Comparison of ENCODE assay signal across 3 worm cellular contexts in the genomic region with DNA sequence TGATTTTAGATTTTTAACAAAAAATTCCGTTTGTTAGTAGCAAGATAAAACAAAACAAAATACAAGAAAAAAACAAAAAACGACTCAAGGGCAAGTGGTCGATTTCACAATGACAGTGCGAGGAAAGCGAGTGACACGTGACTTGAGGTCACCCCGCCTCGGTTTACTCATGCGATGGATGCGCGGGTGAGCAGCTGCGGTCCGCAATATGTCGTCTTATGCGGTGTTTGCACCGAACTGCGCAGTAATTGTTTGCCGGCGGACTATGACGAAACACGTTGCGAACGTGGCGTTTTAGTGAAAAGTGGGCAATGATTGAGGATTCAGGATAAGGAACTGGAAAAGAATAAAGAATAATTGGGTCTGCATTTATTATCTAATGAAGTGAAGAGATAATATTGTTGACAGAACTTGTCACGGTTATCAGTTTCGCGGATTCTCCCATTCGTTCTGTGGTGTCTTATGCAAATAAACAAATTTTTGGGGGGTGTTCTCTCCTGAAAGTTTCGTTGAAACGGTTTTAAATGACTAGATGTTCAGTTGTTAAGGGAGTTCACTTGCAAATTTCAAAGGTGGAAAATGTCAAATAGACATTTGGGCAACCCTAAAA.
TF ChIP-seq lines count a peak whose summit lies in the region.

No protein-coding gene starts in this region.

TF ChIP-seq in whole organism, L1 larva, 84 proteins besides CTCF, POLR2A, EP300 and RAD21 (continued from another document and continues in another):
- peak in 1 of 2 experiments; percentile 49 for TF ChIP-seq ztf-11 (tag; optimal IDR thresholded peaks at IDR 0.05; lab: Kevin White, UChicago)
- TF ChIP-seq jun-1 (tag; optimal IDR thresholded peaks at IDR 0.05; lab: Kevin White, UChicago) = peak; percentile 14
- peak; percentile 96 for TF ChIP-seq lin-14 (GFP tag; optimal IDR thresholded peaks at IDR 0.05; lab: Kevin White, UChicago)
- TF ChIP-seq blmp-1 (tag; optimal IDR thresholded peaks at IDR 0.05; lab: Kevin White, UChicago) = peak; percentile 67
- TF ChIP-seq nhr-237 (tag; optimal IDR thresholded peaks at IDR 0.05; lab: Kevin White, UChicago) = no peak
- peak; percentile 94 for TF ChIP-seq nhr-71 (tag; optimal IDR thresholded peaks at IDR 0.05; lab: Kevin White, UChicago)
- TF ChIP-seq ama-1 (optimal IDR thresholded peaks at IDR 0.05; lab: Kevin White, UChicago) = no peak
- peak; percentile 52 to 87 (median 64) for TF ChIP-seq ceh-82 (tag; optimal IDR thresholded peaks at IDR 0.05; lab: Kevin White, UChicago)
- TF ChIP-seq nhr-76 (tag; optimal IDR thresholded peaks at IDR 0.05; lab: Kevin White, UChicago) = no peak
- peak; percentile 22 for TF ChIP-seq lin-15B (tag; optimal IDR thresholded peaks at IDR 0.05; lab: Kevin White, UChicago)
- peak; percentile 7 to 94 for TF ChIP-seq mdl-1 (tag; optimal IDR thresholded peaks at IDR 0.05; lab: Kevin White, UChicago)
- TF ChIP-seq ceh-88 (GFP tag; IDR thresholded peaks at IDR 0.05; lab: Robert Waterston, UW) = peak; percentile 39; the same call in 1 of the 2 replicates
- peak; percentile 59 for TF ChIP-seq sup-37 (GFP tag; optimal IDR thresholded peaks at IDR 0.05; lab: Kevin White, UChicago)
- TF ChIP-seq dsc-1 (tag; optimal IDR thresholded peaks at IDR 0.05; lab: Kevin White, UChicago) = peak; percentile 45
- peak; percentile 70 for TF ChIP-seq irx-1 (tag; optimal IDR thresholded peaks at IDR 0.05; lab: Kevin White, UChicago)
- TF ChIP-seq lin-35 (GFP tag; optimal IDR thresholded peaks at IDR 0.05; lab: Kevin White, UChicago) = peak; percentile 67 to 80
- TF ChIP-seq mef-2 (tag; optimal IDR thresholded peaks at IDR 0.05; lab: Kevin White, UChicago) = peak; percentile 10
- TF ChIP-seq snpc-4 (tag; optimal IDR thresholded peaks at IDR 0.05; lab: Kevin White, UChicago) = peak; percentile 71
- peak; percentile 20 for TF ChIP-seq nhr-77 (tag; optimal IDR thresholded peaks at IDR 0.05; lab: Kevin White, UChicago)
- peak; percentile 74 for TF ChIP-seq unc-86 (tag; optimal IDR thresholded peaks at IDR 0.05; lab: Kevin White, UChicago)
- no peak for TF ChIP-seq nhr-28 (tag; optimal IDR thresholded peaks at IDR 0.05; lab: Kevin White, UChicago)
- TF ChIP-seq nhr-90 (tag; optimal IDR thresholded peaks at IDR 0.05; lab: Kevin White, UChicago; ENCODE audit: poor library complexity) = peak; percentile 83
- no peak for TF ChIP-seq alr-1 (tag; optimal IDR thresholded peaks at IDR 0.05; lab: Kevin White, UChicago; ENCODE audit: borderline replicate concordance)
- peak; percentile 88 for TF ChIP-seq zip-4 (GFP tag; optimal IDR thresholded peaks at IDR 0.05; lab: Kevin White, UChicago)
- peak; percentile 75 for TF ChIP-seq C16A3.4 (tag; optimal IDR thresholded peaks at IDR 0.05; lab: Kevin White, UChicago)
- peak; percentile 5 for TF ChIP-seq aha-1 (tag; optimal IDR thresholded peaks at IDR 0.05; lab: Kevin White, UChicago)
- peak; percentile 42 for TF ChIP-seq vab-15 (tag; optimal IDR thresholded peaks at IDR 0.05; lab: Kevin White, UChicago)
- peak; percentile 89 for TF ChIP-seq snu-23 (GFP tag; optimal IDR thresholded peaks at IDR 0.05; lab: Kevin White, UChicago)
- TF ChIP-seq unc-62 (GFP tag; optimal IDR thresholded peaks at IDR 0.05; lab: Kevin White, UChicago) = no peak
- TF ChIP-seq egl-13 (tag; optimal IDR thresholded peaks at IDR 0.05; lab: Kevin White, UChicago) = peak; percentile 63
- TF ChIP-seq dpl-1 (GFP tag; optimal IDR thresholded peaks at IDR 0.05; lab: Kevin White, UChicago) = peak; percentile 64 to 65 (median 64)
- TF ChIP-seq hlh-17 (GFP tag; optimal IDR thresholded peaks at IDR 0.05; lab: Kevin White, UChicago; ENCODE audit: borderline replicate concordance) = no peak
- TF ChIP-seq efl-1 (optimal IDR thresholded peaks at IDR 0.05; lab: Kevin White, UChicago) = peak; percentile 58 to 70
- TF ChIP-seq efl-1 (GFP tag; optimal IDR thresholded peaks at IDR 0.05 in 1 of 2; lab: Kevin White, UChicago) = peak; percentile 65 to 93
- TF ChIP-seq fkh-8 (tag; optimal IDR thresholded peaks at IDR 0.05; lab: Kevin White, UChicago) = peak; percentile 63
- peak; percentile 93 for TF ChIP-seq rnt-1 (tag; optimal IDR thresholded peaks at IDR 0.05; lab: Kevin White, UChicago)
- no peak for TF ChIP-seq nhr-12 (tag; optimal IDR thresholded peaks at IDR 0.05; lab: Kevin White, UChicago)
- TF ChIP-seq ets-5 (GFP tag; IDR thresholded peaks at IDR 0.05; lab: Robert Waterston, UW) = no peak
- TF ChIP-seq nhr-47 (tag; optimal IDR thresholded peaks at IDR 0.05; lab: Kevin White, UChicago) = peak; percentile 86
- peak; percentile 47 for TF ChIP-seq ceh-8 (GFP tag; optimal IDR thresholded peaks at IDR 0.05; lab: Kevin White, UChicago)

TF ChIP-seq in whole organism, L3 larva, 47 proteins besides CTCF, POLR2A, EP300 and RAD21 (continued from another document):
- no peak for TF ChIP-seq eor-1 (tag; optimal IDR thresholded peaks at IDR 0.05; lab: Kevin White, UChicago)
- TF ChIP-seq elt-3 (tag; optimal IDR thresholded peaks at IDR 0.05; lab: Kevin White, UChicago) = no peak
- no peak for TF ChIP-seq nhr-12 (tag; optimal IDR thresholded peaks at IDR 0.05; lab: Kevin White, UChicago)
- TF ChIP-seq ama-1 (optimal IDR thresholded peaks at IDR 0.05; lab: Kevin White, UChicago) = no peak
- peak; percentile 24 for TF ChIP-seq nhr-43 (tag; optimal IDR thresholded peaks at IDR 0.05; lab: Kevin White, UChicago; ENCODE audit: poor library complexity, severe bottlenecking)
- TF ChIP-seq ztf-11 (tag; optimal IDR thresholded peaks at IDR 0.05; lab: Kevin White, UChicago) = no peak
- TF ChIP-seq ztf-4 (tag; optimal IDR thresholded peaks at IDR 0.05; lab: Kevin White, UChicago) = no peak
- no peak for TF ChIP-seq ceh-82 (tag; optimal IDR thresholded peaks at IDR 0.05; lab: Kevin White, UChicago)
- TF ChIP-seq nhr-77 (tag; optimal IDR thresholded peaks at IDR 0.05; lab: Kevin White, UChicago) = no peak
- no peak for TF ChIP-seq ZK546.5 (tag; optimal IDR thresholded peaks at IDR 0.05; lab: Kevin White, UChicago)
- TF ChIP-seq mml-1 (tag; optimal IDR thresholded peaks at IDR 0.05; lab: Kevin White, UChicago) = no peak
- no peak for TF ChIP-seq fkh-2 (tag; optimal IDR thresholded peaks at IDR 0.05; lab: Kevin White, UChicago)
- TF ChIP-seq ceh-28 (tag; optimal IDR thresholded peaks at IDR 0.05; lab: Kevin White, UChicago) = no peak
- no peak for TF ChIP-seq egl-5 (tag; optimal IDR thresholded peaks at IDR 0.05; lab: Kevin White, UChicago)
- peak; percentile 4 for TF ChIP-seq pqm-1 (tag; optimal IDR thresholded peaks at IDR 0.05; lab: Kevin White, UChicago)
- peak; percentile 81 for TF ChIP-seq hmg-11 (tag; optimal IDR thresholded peaks at IDR 0.05; lab: Kevin White, UChicago)
- peak; percentile 77 for TF ChIP-seq lin-39 (tag; optimal IDR thresholded peaks at IDR 0.05; lab: Kevin White, UChicago)
- TF ChIP-seq tbx-2 (tag; optimal IDR thresholded peaks at IDR 0.05; lab: Kevin White, UChicago) = peak; percentile 26
- no peak for TF ChIP-seq nhr-11 (tag; optimal IDR thresholded peaks at IDR 0.05; lab: Kevin White, UChicago)
- TF ChIP-seq nhr-28 (tag; optimal IDR thresholded peaks at IDR 0.05; lab: Kevin White, UChicago) = no peak
- TF ChIP-seq pha-4 (tag; optimal IDR thresholded peaks at IDR 0.05; lab: Kevin White, UChicago) = peak; percentile 69
- no peak for TF ChIP-seq fos-1 (tag; optimal IDR thresholded peaks at IDR 0.05; lab: Kevin White, UChicago)
- TF ChIP-seq nhr-76 (tag; optimal IDR thresholded peaks at IDR 0.05; lab: Kevin White, UChicago) = no peak
- TF ChIP-seq R02D3.7 (tag; optimal IDR thresholded peaks at IDR 0.05; lab: Kevin White, UChicago) = no peak
- peak; percentile 41 for TF ChIP-seq skn-1 (tag; optimal IDR thresholded peaks at IDR 0.05; lab: Kevin White, UChicago)
- no peak for TF ChIP-seq unc-39 (tag; optimal IDR thresholded peaks at IDR 0.05; lab: Kevin White, UChicago)
- TF ChIP-seq snpc-4 (tag; optimal IDR thresholded peaks at IDR 0.05; lab: Kevin White, UChicago) = peak; percentile 10
- TF ChIP-seq ceh-9 (tag; optimal IDR thresholded peaks at IDR 0.05; lab: Kevin White, UChicago) = no peak
- peak; percentile 66 for TF ChIP-seq lsy-12 (tag; optimal IDR thresholded peaks at IDR 0.05; lab: Kevin White, UChicago)

TF ChIP-seq in whole organism, young adult, 124 proteins besides CTCF, POLR2A, EP300 and RAD21 (continued from another document):
- peak; percentile 40 for TF ChIP-seq akir-1 (GFP tag; optimal IDR thresholded peaks at IDR 0.05; lab: Kevin White, UChicago)
- no peak for TF ChIP-seq lin-54 (GFP tag; optimal IDR thresholded peaks at IDR 0.05; lab: Kevin White, UChicago)
- TF ChIP-seq attf-5 (GFP tag; optimal IDR thresholded peaks at IDR 0.05; lab: Kevin White, UChicago) = peak; percentile 65
- TF ChIP-seq aptf-3 (GFP tag; IDR thresholded peaks at IDR 0.05; lab: Robert Waterston, UW) = no peak
- no peak for TF ChIP-seq rcor-1 (GFP tag; IDR thresholded peaks at IDR 0.05; lab: Robert Waterston, UW)
- TF ChIP-seq die-1 (tag; optimal IDR thresholded peaks at IDR 0.05; lab: Kevin White, UChicago) = no peak
- TF ChIP-seq F55B11.4 (tag; optimal IDR thresholded peaks at IDR 0.05; lab: Kevin White, UChicago; ENCODE audit: borderline replicate concordance, insufficient read depth) = no peak
- no peak for TF ChIP-seq let-607 (tag; optimal IDR thresholded peaks at IDR 0.05; lab: Kevin White, UChicago)
- no peak for TF ChIP-seq nfyb-1 (GFP tag; IDR thresholded peaks at IDR 0.05; lab: Robert Waterston, UW)
- peak; percentile 33 for TF ChIP-seq tbp1 (GFP tag; optimal IDR thresholded peaks at IDR 0.05; lab: Kevin White, UChicago)
- no peak for TF ChIP-seq snpc-3.4 (tag; optimal IDR thresholded peaks at IDR 0.05; lab: Kevin White, UChicago)
- TF ChIP-seq efl-1 (GFP tag; optimal IDR thresholded peaks at IDR 0.05; lab: Kevin White, UChicago) = peak; percentile 10
